Worm (Caenorhabditis elegans) whole organism, L3 larva: ENCODE measurements around the gene T24H10.5.

Experiments used
- ZK546.5 ChIP-seq: sonication (generic microtip); optimal IDR thresholded peaks from 2 replicates; lab custom pipeline; 2017; ENCODE audit warnings: missing biosample characterization, missing genetic modification characterization
- aly-2 ChIP-seq: fragments of 150-350 bp; optimal IDR thresholded peaks from 2 replicates; lab custom pipeline; 2014; ENCODE audit warnings: missing biosample characterization, missing genetic modification characterization
- ceh-28 ChIP-seq: fragments of 150-350 bp; optimal IDR thresholded peaks from 2 replicates; lab custom pipeline; 2014; ENCODE audit warnings: missing biosample characterization, missing genetic modification reagents, missing genetic modification characterization
- ceh-9 ChIP-seq: sonication (generic microtip); optimal IDR thresholded peaks from 2 replicates; lab custom pipeline; 2018; ENCODE audit warnings: missing biosample characterization, missing genetic modification characterization
- daf-12 ChIP-seq: fragments of 150-350 bp; optimal IDR thresholded peaks from 2 replicates; lab custom pipeline; 2014; ENCODE audit warnings: missing biosample characterization, missing genetic modification reagents, missing genetic modification characterization
- egl-27 ChIP-seq: sonication (generic microtip); optimal IDR thresholded peaks from 4 replicates; lab custom pipeline; 2017; ENCODE audit warnings: missing biosample characterization, missing genetic modification reagents, missing genetic modification characterization
- elt-1 ChIP-seq: fragments of 150-350 bp; optimal IDR thresholded peaks from 2 replicates; lab custom pipeline; 2014; ENCODE audit warnings: missing biosample characterization, missing genetic modification characterization
- elt-3 ChIP-seq, 3 experiments: fragments of 150-350 bp in 1 of 3; sonication (generic microtip) in 2 of 3; optimal IDR thresholded peaks; 2 replicates in 2 of 3; 4 replicates in 1 of 3; lab custom pipeline; 2014 to 2017; ENCODE audit warnings: missing biosample characterization in 3 of 3, missing genetic modification characterization in 3 of 3
- eor-1 ChIP-seq, 2 experiments: fragments of 150-350 bp; optimal IDR thresholded peaks; 2 replicates each; lab custom pipeline; 2014 to 2018; ENCODE audit warnings: missing biosample characterization in 2 of 2, missing genetic modification characterization in 2 of 2
- fkh-10 ChIP-seq: sonication (generic microtip); optimal IDR thresholded peaks from 2 replicates; lab custom pipeline; 2017; ENCODE audit warnings: missing biosample characterization, missing genetic modification reagents, missing genetic modification characterization
- fkh-2 ChIP-seq: fragments of 150-350 bp; optimal IDR thresholded peaks from 2 replicates; lab custom pipeline; 2014; ENCODE audit warnings: missing biosample characterization, missing genetic modification reagents, missing genetic modification characterization
- hmg-11 ChIP-seq: sonication (generic microtip); optimal IDR thresholded peaks from 2 replicates; lab custom pipeline; 2016; ENCODE audit warnings: missing genetic modification characterization, missing compliant biosample characterization
- jun-1 ChIP-seq: fragments of 150-350 bp; optimal IDR thresholded peaks from 2 replicates; lab custom pipeline; 2014; ENCODE audit warnings: missing biosample characterization, missing genetic modification reagents, missing genetic modification characterization
- lsy-12 ChIP-seq: sonication (generic microtip); optimal IDR thresholded peaks from 2 replicates; lab custom pipeline; 2016; ENCODE audit warnings: mild to moderate bottlenecking, missing genetic modification characterization, missing compliant biosample characterization
- mdl-1 ChIP-seq: fragments of 150-350 bp; optimal IDR thresholded peaks from 2 replicates; lab custom pipeline; 2014; ENCODE audit warnings: missing biosample characterization, missing genetic modification characterization
- mml-1 ChIP-seq: fragments of 150-350 bp; sonication (generic microtip); optimal IDR thresholded peaks from 3 replicates; lab custom pipeline; 2014; ENCODE audit warnings: missing biosample characterization, missing genetic modification characterization
- nhr-11 ChIP-seq: fragments of 150-350 bp; optimal IDR thresholded peaks from 2 replicates; lab custom pipeline; 2014; ENCODE audit warnings: missing biosample characterization, missing genetic modification characterization
- nhr-12 ChIP-seq: fragments of 150-350 bp; optimal IDR thresholded peaks from 2 replicates; lab custom pipeline; 2014; ENCODE audit warnings: missing biosample characterization, missing genetic modification characterization
- nhr-23 ChIP-seq: fragments of 150-350 bp; optimal IDR thresholded peaks from 2 replicates; lab custom pipeline; 2014; ENCODE audit warnings: missing biosample characterization, missing genetic modification reagents, missing genetic modification characterization
- nhr-237 ChIP-seq: fragments of 150-350 bp; optimal IDR thresholded peaks from 2 replicates; lab custom pipeline; 2014; ENCODE audit warnings: missing biosample characterization, missing genetic modification characterization
- nhr-25 ChIP-seq: sonication (generic microtip); optimal IDR thresholded peaks from 2 replicates; lab custom pipeline; 2017; ENCODE audit warnings: missing biosample characterization, missing genetic modification characterization
- nhr-28 ChIP-seq: fragments of 150-350 bp; optimal IDR thresholded peaks from 2 replicates; lab custom pipeline; 2014; ENCODE audit warnings: missing biosample characterization, missing genetic modification characterization
- nhr-67 ChIP-seq: fragments of 150-350 bp; optimal IDR thresholded peaks from 2 replicates; lab custom pipeline; 2014; ENCODE audit warnings: missing biosample characterization, missing genetic modification characterization
- nhr-76 ChIP-seq: fragments of 150-350 bp; sonication (generic microtip); optimal IDR thresholded peaks from 5 replicates; lab custom pipeline; 2014; ENCODE audit warnings: missing biosample characterization, missing genetic modification characterization
- nhr-77 ChIP-seq: fragments of 150-350 bp; optimal IDR thresholded peaks from 2 replicates; lab custom pipeline; 2014; ENCODE audit warnings: missing biosample characterization, missing genetic modification characterization
- pha-4 ChIP-seq: fragments of 150-350 bp; optimal IDR thresholded peaks from 2 replicates; lab custom pipeline; 2014; ENCODE audit warnings: missing biosample characterization, missing genetic modification reagents, missing genetic modification characterization
- pqm-1 ChIP-seq: fragments of 150-350 bp; optimal IDR thresholded peaks from 2 replicates; lab custom pipeline; 2017; ENCODE audit warnings: missing biosample characterization, missing genetic modification characterization, inconsistent platforms
- skn-1 ChIP-seq: fragments of 150-350 bp; optimal IDR thresholded peaks from 2 replicates; lab custom pipeline; 2014; ENCODE audit warnings: missing biosample characterization, missing genetic modification characterization
- snpc-4 ChIP-seq: fragments of 150-350 bp; optimal IDR thresholded peaks from 2 replicates; lab custom pipeline; 2014; ENCODE audit warnings: missing biosample characterization, missing genetic modification characterization
- unc-39 ChIP-seq: sonication (generic microtip); optimal IDR thresholded peaks from 4 replicates; lab custom pipeline; 2017; ENCODE audit warnings: missing biosample characterization, missing genetic modification characterization
- unc-62 ChIP-seq: fragments of 150-350 bp; sonication (generic microtip); optimal IDR thresholded peaks from 4 replicates; lab custom pipeline; 2014; ENCODE audit warnings: missing biosample characterization, missing genetic modification reagents, missing genetic modification characterization
- zag-1 ChIP-seq: fragments of 150-350 bp; optimal IDR thresholded peaks from 2 replicates; lab custom pipeline; 2014; ENCODE audit warnings: missing biosample characterization, missing genetic modification characterization
- ztf-11 ChIP-seq: fragments of 150-350 bp; optimal IDR thresholded peaks from 2 replicates; lab custom pipeline; 2014; ENCODE audit warnings: missing biosample characterization, missing genetic modification characterization
- ztf-4 ChIP-seq: fragments of 150-350 bp; optimal IDR thresholded peaks from 2 replicates; lab custom pipeline; 2014; ENCODE audit warnings: missing biosample characterization, missing genetic modification characterization

Gene T24H10.5

DNA sequence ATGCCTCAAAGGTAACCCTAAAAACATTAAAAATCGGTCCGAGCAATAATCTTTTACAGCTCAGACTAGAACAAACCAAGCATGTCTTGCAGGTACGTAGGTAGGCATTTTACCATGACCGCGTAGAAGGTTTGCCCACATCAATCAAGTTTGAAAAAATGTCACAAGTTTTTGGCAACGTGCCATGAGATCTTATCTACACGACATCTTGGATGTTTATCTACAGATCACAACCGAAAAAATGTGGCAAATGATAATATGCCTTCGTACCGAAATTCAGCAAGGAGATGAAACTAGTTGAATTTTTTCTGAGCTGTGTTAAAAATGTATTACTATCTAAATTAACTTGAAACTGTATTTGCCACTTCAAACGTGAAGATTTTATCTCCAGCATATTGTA is 36.5 kb upstream of the T24H10.5 start:
- TF ChIP-seq nhr-67 (tag; lab: Kevin White, UChicago) (no peak), elt-1 (peak; percentile 94), nhr-25 (tag; lab: Kevin White, UChicago) (peak; percentile 54)

DNA sequence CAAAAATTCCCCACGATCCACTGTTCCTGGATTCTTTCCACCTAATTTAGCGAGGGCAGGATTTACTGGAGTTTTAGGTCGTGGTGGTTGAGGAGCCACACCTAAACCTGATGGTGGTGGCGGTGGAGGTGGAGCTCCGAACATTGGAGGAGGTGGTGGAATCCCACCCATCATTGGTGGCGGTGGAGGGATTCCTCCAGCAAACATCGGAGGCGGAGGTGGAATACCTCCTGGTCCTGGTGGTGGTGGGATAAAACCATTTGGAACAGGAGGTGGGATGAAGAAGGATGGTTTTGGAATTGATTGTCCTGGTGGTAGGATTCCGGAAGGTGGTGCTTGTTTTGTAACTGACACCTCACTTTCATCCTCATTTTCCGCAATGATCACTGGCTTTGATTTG is 31.1 kb upstream of the T24H10.5 start:
- TF ChIP-seq egl-27 = no peak
- TF ChIP-seq mdl-1 (tag; lab: Kevin White, UChicago) = no peak
- no peak for TF ChIP-seq mml-1
- TF ChIP-seq fkh-10 (GFP tag; lab: Kevin White, UChicago) = no peak
- no peak for TF ChIP-seq pqm-1 (tag; lab: Kevin White, UChicago)
- no peak for TF ChIP-seq skn-1 (tag; lab: Kevin White, UChicago)
- TF ChIP-seq jun-1 (tag; lab: Kevin White, UChicago) = no peak
- no peak for TF ChIP-seq ceh-9 (tag; lab: Kevin White, UChicago)
- TF ChIP-seq eor-1 (tag; optimal IDR thresholded peaks at IDR 0.05; lab: Kevin White, UChicago) = no peak
- no peak for TF ChIP-seq zag-1
- no peak for TF ChIP-seq pha-4 (tag; lab: Kevin White, UChicago)
- no peak for TF ChIP-seq nhr-76 (tag; lab: Kevin White, UChicago)
- no peak for TF ChIP-seq elt-3 (tag; optimal IDR thresholded peaks at IDR 0.05; lab: Kevin White, UChicago)
- TF ChIP-seq ztf-11 (tag; lab: Kevin White, UChicago) = no peak
- no peak for TF ChIP-seq nhr-25 (tag; lab: Kevin White, UChicago)
- TF ChIP-seq daf-12 (tag; lab: Kevin White, UChicago) = no peak
- TF ChIP-seq nhr-11 (tag; lab: Kevin White, UChicago) = no peak
- no peak for TF ChIP-seq nhr-237 (tag; lab: Kevin White, UChicago)
- TF ChIP-seq nhr-28 (tag; lab: Kevin White, UChicago) = no peak
- no peak for TF ChIP-seq aly-2 (tag; lab: Kevin White, UChicago)
- TF ChIP-seq, all 47 proteins: peak for 0

DNA sequence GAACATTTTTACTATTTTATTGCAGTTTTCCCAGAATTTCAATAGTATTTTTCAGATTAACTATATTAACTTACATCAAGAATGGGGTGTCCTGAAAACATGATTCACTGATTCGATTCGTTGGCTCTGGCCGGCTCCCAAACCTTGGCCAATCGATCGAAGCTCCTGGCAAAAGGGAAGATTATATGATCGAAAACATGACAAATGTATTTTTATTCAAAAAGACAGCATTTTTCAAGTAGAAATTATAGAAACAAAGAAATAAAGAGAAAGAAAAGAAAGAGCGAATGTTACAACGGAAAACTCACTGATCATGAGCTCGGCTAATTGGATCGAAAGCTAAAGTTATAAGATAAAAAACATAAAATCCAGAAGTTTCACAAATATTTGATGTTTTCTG is 30.2 kb upstream of the T24H10.5 start, which contains the start of gene T24B8.4:
T24B8.4 (minus strand) TSS at position 101 of the 400 bp plus-strand sequence.
- no peak for TF ChIP-seq nhr-67 (tag; lab: Kevin White, UChicago)
- no peak for TF ChIP-seq fkh-10 (GFP tag; lab: Kevin White, UChicago)
- TF ChIP-seq nhr-11 (tag; lab: Kevin White, UChicago) = no peak
- no peak for TF ChIP-seq ceh-28 (tag; lab: Kevin White, UChicago)
- TF ChIP-seq nhr-77 (tag; lab: Kevin White, UChicago) = no peak
- no peak for TF ChIP-seq jun-1 (tag; lab: Kevin White, UChicago)
- TF ChIP-seq pha-4 (tag; lab: Kevin White, UChicago) = no peak
- TF ChIP-seq nhr-237 (tag; lab: Kevin White, UChicago) = no peak
- TF ChIP-seq unc-62 (GFP tag; lab: Kevin White, UChicago) = no peak
- TF ChIP-seq lsy-12 = no peak
- no peak for TF ChIP-seq nhr-12
- no peak for TF ChIP-seq fkh-2 (tag; lab: Kevin White, UChicago)
- no peak for TF ChIP-seq ztf-4 (tag; lab: Kevin White, UChicago)
- no peak for TF ChIP-seq pqm-1 (tag; lab: Kevin White, UChicago)
- TF ChIP-seq, all 47 proteins: peak for 0

DNA sequence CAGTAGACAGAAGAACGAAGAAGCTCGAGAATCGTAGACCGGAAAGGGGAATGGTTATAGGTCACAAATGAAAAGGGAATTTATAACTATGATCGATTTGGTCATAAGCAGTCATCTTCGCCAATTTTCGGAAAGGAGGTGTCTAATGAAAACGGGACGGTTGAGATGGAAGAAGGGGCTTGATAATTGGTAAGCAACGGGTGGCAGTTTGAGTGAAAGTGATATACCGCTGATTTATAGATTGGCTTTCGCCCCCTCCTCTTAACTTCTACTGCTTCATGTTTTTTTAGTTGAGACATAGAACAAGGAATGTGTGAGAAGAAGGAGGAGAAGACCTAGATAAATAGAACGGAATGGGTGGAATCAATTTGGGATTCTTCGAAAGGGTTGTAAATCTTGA is 28.1 kb upstream of the T24H10.5 start:
- no peak for TF ChIP-seq ZK546.5 (tag; lab: Kevin White, UChicago)
- no peak for TF ChIP-seq ztf-11 (tag; lab: Kevin White, UChicago)
- no peak for TF ChIP-seq fkh-2 (tag; lab: Kevin White, UChicago)
- TF ChIP-seq lsy-12 = no peak
- TF ChIP-seq snpc-4 (tag; lab: Kevin White, UChicago) = no peak
- TF ChIP-seq unc-39 = no peak
- TF ChIP-seq daf-12 (tag; lab: Kevin White, UChicago) = no peak
- TF ChIP-seq nhr-23 (tag; lab: Kevin White, UChicago) = no peak
- TF ChIP-seq ztf-4 (tag; lab: Kevin White, UChicago) = no peak

DNA sequence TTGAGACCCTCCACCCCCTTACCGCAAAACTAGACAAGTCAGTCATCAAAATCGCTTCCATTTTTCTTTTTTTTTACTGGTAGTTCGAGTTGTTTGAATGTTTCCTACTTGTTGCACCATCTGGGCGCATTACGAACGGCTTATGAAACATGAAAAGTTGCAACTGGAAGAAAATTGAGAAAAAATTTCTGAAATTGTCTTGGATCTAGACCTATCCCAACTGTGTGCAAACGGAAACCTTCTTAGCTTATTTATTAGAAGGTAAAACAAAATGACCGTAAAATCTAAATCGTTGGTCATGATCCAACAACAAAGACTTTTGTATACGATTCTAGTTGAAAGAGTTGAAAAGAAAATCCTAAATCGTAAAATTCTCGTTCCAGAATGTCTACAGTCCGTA is 26.4 kb upstream of the T24H10.5 start:
- no peak for TF ChIP-seq snpc-4 (tag; lab: Kevin White, UChicago)
- TF ChIP-seq hmg-11 = no peak
- no peak for TF ChIP-seq zag-1
- no peak for TF ChIP-seq daf-12 (tag; lab: Kevin White, UChicago)
